Worm (Caenorhabditis elegans) whole organism, midembryonic: ENCODE measurements around the gene ZC190.8.

Source experiments
- T22C8.4 ChIP-seq: fragments of 200-800 bp; sonication (Bioruptor generic); IDR thresholded peaks from 2 replicates; pipeline ENCODE4 v1.3.6; 2022; ENCODE audit warnings: missing genetic modification characterization, missing compliant biosample characterization
- flt-1 ChIP-seq: fragments of 200-800 bp; sonication (Bioruptor generic); IDR thresholded peaks from 2 replicates; pipeline ENCODE4 v1.3.6; 2022; ENCODE audit warnings: missing genetic modification characterization, missing compliant biosample characterization
- ref-1 ChIP-seq: fragments of 200-800 bp; sonication (Bioruptor generic); conservative IDR thresholded peaks from 2 replicates; pipeline ENCODE4 v1.3.6; 2022; ENCODE audit warnings: missing genetic modification reagents, missing genetic modification characterization, missing compliant biosample characterization
- ztf-23 ChIP-seq: fragments of 200-800 bp; sonication (Bioruptor generic); IDR thresholded peaks from 2 replicates; pipeline ENCODE4 v1.3.6; 2022; ENCODE audit warnings: missing genetic modification reagents, missing genetic modification characterization, missing compliant biosample characterization

ce11 chrV:8730991-8731390, 43.4 kb upstream of the ZC190.8 start:
- TF ChIP-seq flt-1 (no peak), ztf-23 (GFP tag; lab: Robert Waterston, UW) (no peak), T22C8.4 (no peak), ref-1 (GFP tag; lab: Robert Waterston, UW) (no peak)
